Worm (Caenorhabditis elegans): ENCODE results near the gene glb-17.

ce11 chrX:9550519-9550918, 26.3 kb downstream of the glb-17 start:
- TF ChIP-seq ceh-34 (tag; optimal IDR thresholded peaks at IDR 0.05), result no peak
- no peak for TF ChIP-seq hlh-6 (tag; optimal IDR thresholded peaks at IDR 0.05)
- no peak for TF ChIP-seq ceh-31 (tag; optimal IDR thresholded peaks at IDR 0.05)
- TF ChIP-seq elt-2 (tag; optimal IDR thresholded peaks at IDR 0.05), result no peak
- no peak for TF ChIP-seq ceh-9 (tag; optimal IDR thresholded peaks at IDR 0.05)
- no peak for TF ChIP-seq ets-4 (tag; optimal IDR thresholded peaks at IDR 0.05)
- no peak for TF ChIP-seq tbx-2 (tag; optimal IDR thresholded peaks at IDR 0.05)
- TF ChIP-seq tbx-7 (tag; optimal IDR thresholded peaks at IDR 0.05), result no peak
- TF ChIP-seq nhr-11 (tag; optimal IDR thresholded peaks at IDR 0.05), result no peak
- TF ChIP-seq dmd-4 (tag; optimal IDR thresholded peaks at IDR 0.05; ENCODE audit: borderline replicate concordance), result no peak
- TF ChIP-seq ceh-24 (tag; optimal IDR thresholded peaks at IDR 0.05), result no peak
